Worm (Caenorhabditis elegans) whole organism, young adult: ENCODE measurements around the gene grl-20.
A peak's percentile ranks its signal among the peaks of the same experiment; 100 is the strongest.

Experiments
- B0336.3 ChIP-seq: fragments of 200-800 bp; sonication (Bioruptor generic); IDR thresholded peaks from 2 replicates; pipeline ENCODE4 v1.3.6; 2022; ENCODE audit warnings: missing genetic modification characterization, missing compliant biosample characterization
- C06A6.2 ChIP-seq: fragments of 200-800 bp; sonication (Bioruptor generic); conservative IDR thresholded peaks from 2 replicates; pipeline ENCODE4 v1.3.6; 2022; ENCODE audit warnings: missing genetic modification characterization, missing compliant biosample characterization
- C17E4.6 ChIP-seq: fragments of 200-800 bp; sonication (Bioruptor generic); IDR thresholded peaks from 2 replicates; pipeline ENCODE4 v1.3.6; 2022; ENCODE audit warnings: missing genetic modification reagents, missing genetic modification characterization, missing compliant biosample characterization
- D2030.7 ChIP-seq: fragments of 200-800 bp; sonication (Bioruptor generic); IDR thresholded peaks from 2 replicates; pipeline ENCODE4 v1.3.6; 2022; ENCODE audit warnings: missing genetic modification reagents, missing genetic modification characterization, missing compliant biosample characterization
- F22D6.2 ChIP-seq: sonication (generic microtip); optimal IDR thresholded peaks from 2 replicates; lab custom pipeline; 2016; ENCODE audit warnings: mild to moderate bottlenecking, missing genetic modification characterization, missing compliant biosample characterization
- F37B4.10 ChIP-seq: fragments of 200-800 bp; sonication (Bioruptor generic); IDR thresholded peaks from 2 replicates; pipeline ENCODE4 v1.3.6; 2022; ENCODE audit warnings: missing genetic modification characterization, missing compliant biosample characterization
- F52B5.7 ChIP-seq: sonication (generic microtip); optimal IDR thresholded peaks from 2 replicates; lab custom pipeline; 2016; ENCODE audit warnings: mild to moderate bottlenecking, missing genetic modification characterization, missing compliant biosample characterization
- K12H6.12 ChIP-seq: fragments of 200-800 bp; sonication (Bioruptor generic); optimal IDR thresholded peaks from 2 replicates; lab custom pipeline; 2018; ENCODE audit warnings: mild to moderate bottlenecking, missing genetic modification characterization, missing compliant biosample characterization
- Y53F4B.3 ChIP-seq: fragments of 200-800 bp; sonication (Bioruptor generic); IDR thresholded peaks from 2 replicates; pipeline ENCODE4 v1.3.6; 2022; ENCODE audit warnings: missing genetic modification reagents, missing genetic modification characterization, missing compliant biosample characterization
- Y53G8AR.9 ChIP-seq: fragments of 200-800 bp; sonication (Bioruptor generic); conservative IDR thresholded peaks from 2 replicates; pipeline ENCODE4 v1.3.6; 2022; ENCODE audit warnings: missing genetic modification reagents, missing genetic modification characterization, missing compliant biosample characterization
- Y79H2A.3 ChIP-seq: fragments of 200-800 bp; sonication (Bioruptor generic); conservative IDR thresholded peaks from 2 replicates; pipeline ENCODE4 v1.3.6; 2022; ENCODE audit warnings: missing genetic modification reagents, missing genetic modification characterization, missing compliant biosample characterization
- Y95B8A.8 ChIP-seq: fragments of 200-800 bp; sonication (Bioruptor generic); IDR thresholded peaks from 2 replicates; pipeline ENCODE4 v1.3.6; 2022; ENCODE audit warnings: missing genetic modification reagents, missing genetic modification characterization, missing compliant biosample characterization
- aptf-2 ChIP-seq: fragments of 200-800 bp; sonication (Bioruptor generic); conservative IDR thresholded peaks from 2 replicates; pipeline ENCODE4 v1.3.6; 2022; ENCODE audit warnings: missing genetic modification reagents, missing genetic modification characterization, missing compliant biosample characterization
- bed-2 ChIP-seq: fragments of 200-800 bp; sonication (Bioruptor generic); IDR thresholded peaks from 2 replicates; pipeline ENCODE4 v1.3.6; 2022; ENCODE audit warnings: missing genetic modification reagents, missing genetic modification characterization, missing compliant biosample characterization
- cebp-1 ChIP-seq, 2 experiments: fragments of 200-800 bp in 1 of 2; sonication (Bioruptor generic) in 1 of 2; sonication (generic microtip) in 1 of 2; IDR thresholded peaks in 1 of 2; optimal IDR thresholded peaks in 1 of 2; 2 replicates each; pipeline versions ENCODE4 v1.3.6 to Lab custom; 2017 to 2022; ENCODE audit warnings: missing compliant biosample characterization in 2 of 2, missing genetic modification characterization in 2 of 2, mild to moderate bottlenecking in 1 of 2, missing genetic modification reagents in 1 of 2, moderate library complexity in 1 of 2
- ceh-100 ChIP-seq: fragments of 200-800 bp; sonication (Bioruptor generic); IDR thresholded peaks from 2 replicates; pipeline ENCODE4 v1.3.6; 2022; ENCODE audit warnings: missing genetic modification reagents, missing genetic modification characterization, missing compliant biosample characterization
- ceh-40 ChIP-seq: fragments of 200-800 bp; sonication (Bioruptor generic); IDR thresholded peaks from 2 replicates; pipeline ENCODE4 v1.3.6; 2022; ENCODE audit warnings: missing genetic modification characterization, missing compliant biosample characterization
- ceh-58 ChIP-seq: fragments of 200-800 bp; sonication (Bioruptor generic); IDR thresholded peaks from 2 replicates; pipeline ENCODE4 v1.3.6; 2022; ENCODE audit warnings: missing genetic modification characterization, missing compliant biosample characterization
- ceh-79 ChIP-seq: sonication (generic microtip); optimal IDR thresholded peaks from 2 replicates; lab custom pipeline; 2017; ENCODE audit warnings: mild to moderate bottlenecking, missing genetic modification characterization, missing compliant biosample characterization
- die-1 ChIP-seq: sonication (generic microtip); optimal IDR thresholded peaks from 2 replicates; lab custom pipeline; 2016; ENCODE audit warnings: missing genotype, mild to moderate bottlenecking, missing genetic modification characterization, missing compliant biosample characterization
- egl-44 ChIP-seq: fragments of 200-800 bp; sonication (Bioruptor generic); IDR thresholded peaks from 2 replicates; pipeline ENCODE4 v1.3.6; 2022; ENCODE audit warnings: missing genetic modification reagents, missing genetic modification characterization, missing compliant biosample characterization
- egrh-3 ChIP-seq: fragments of 200-800 bp; sonication (Bioruptor generic); IDR thresholded peaks from 2 replicates; pipeline ENCODE4 v1.3.6; 2022; ENCODE audit warnings: missing genetic modification reagents, missing genetic modification characterization, missing compliant biosample characterization
- ekl-4 ChIP-seq: fragments of 200-800 bp; sonication (Bioruptor generic); IDR thresholded peaks from 2 replicates; pipeline ENCODE4 v1.3.6; 2022; ENCODE audit warnings: missing genetic modification reagents, missing genetic modification characterization, missing compliant biosample characterization
- fkh-3 ChIP-seq: sonication (generic microtip); optimal IDR thresholded peaks from 2 replicates; lab custom pipeline; 2016; ENCODE audit warnings: mild to moderate bottlenecking, missing genetic modification characterization, missing compliant biosample characterization
- gei-17 ChIP-seq: fragments of 200-800 bp; sonication (Bioruptor generic); optimal IDR thresholded peaks from 2 replicates; lab custom pipeline; 2018; ENCODE audit warnings: mild to moderate bottlenecking, missing genetic modification characterization, missing compliant biosample characterization
- him-1 ChIP-seq: sonication (generic microtip); optimal IDR thresholded peaks from 2 replicates; lab custom pipeline; 2016; ENCODE audit warnings: missing genotype, missing genetic modification reagents, missing genetic modification characterization, missing compliant biosample characterization
- hlh-12 ChIP-seq: sonication (generic microtip); optimal IDR thresholded peaks from 2 replicates; lab custom pipeline; 2016; ENCODE audit warnings: missing genetic modification characterization, missing compliant biosample characterization
- hmg-20 ChIP-seq: fragments of 200-800 bp; sonication (Bioruptor generic); IDR thresholded peaks from 2 replicates; pipeline ENCODE4 v1.3.6; 2022; ENCODE audit warnings: missing genetic modification reagents, missing genetic modification characterization, missing compliant biosample characterization
- lin-40 ChIP-seq: sonication (generic microtip); optimal IDR thresholded peaks from 2 replicates; lab custom pipeline; 2016; ENCODE audit warnings: missing genetic modification characterization, mild to moderate bottlenecking, missing compliant biosample characterization, missing genotype, missing genetic modification reagents
- madf-3 ChIP-seq: fragments of 200-800 bp; sonication (Bioruptor generic); IDR thresholded peaks from 2 replicates; pipeline ENCODE4 v1.3.6; 2022; ENCODE audit warnings: missing genetic modification reagents, missing genetic modification characterization, missing compliant biosample characterization
- mes-4 ChIP-seq: sonication (generic microtip); optimal IDR thresholded peaks from 2 replicates; lab custom pipeline; 2016; ENCODE audit warnings: missing genotype, missing genetic modification characterization, missing compliant biosample characterization
- nhr-80 ChIP-seq: sonication (generic microtip); optimal IDR thresholded peaks from 2 replicates; lab custom pipeline; 2016; ENCODE audit warnings: missing genetic modification characterization, missing compliant biosample characterization
- repo-1 ChIP-seq: sonication (generic microtip); optimal IDR thresholded peaks from 2 replicates; lab custom pipeline; 2017; ENCODE audit warnings: mild to moderate bottlenecking, missing genetic modification characterization, missing compliant biosample characterization
- sea-2 ChIP-seq: fragments of 200-800 bp; sonication (Bioruptor generic); IDR thresholded peaks from 2 replicates; pipeline ENCODE4 v1.3.6; 2022; ENCODE audit warnings: missing genetic modification characterization, missing compliant biosample characterization
- tlf-1 ChIP-seq: fragments of 200-800 bp; sonication (Bioruptor generic); optimal IDR thresholded peaks from 2 replicates; lab custom pipeline; 2018; ENCODE audit warnings: mild to moderate bottlenecking, missing genetic modification characterization, missing compliant biosample characterization
- unc-130 ChIP-seq: sonication (generic microtip); optimal IDR thresholded peaks from 2 replicates; lab custom pipeline; 2016; ENCODE audit warnings: missing genetic modification reagents, missing genetic modification characterization, missing compliant biosample characterization
- ztf-18 ChIP-seq: sonication (generic microtip); optimal IDR thresholded peaks from 2 replicates; lab custom pipeline; 2016; ENCODE audit warnings: missing genotype, mild to moderate bottlenecking, missing genetic modification characterization, missing compliant biosample characterization
- ztf-25 ChIP-seq: fragments of 200-800 bp; sonication (Bioruptor generic); IDR thresholded peaks from 2 replicates; pipeline ENCODE4 v1.3.6; 2022; ENCODE audit warnings: missing genetic modification reagents, missing genetic modification characterization, missing compliant biosample characterization
- ztf-28 ChIP-seq: fragments of 200-800 bp; sonication (Bioruptor generic); IDR thresholded peaks from 2 replicates; pipeline ENCODE4 v1.3.6; 2022; ENCODE audit warnings: missing genetic modification reagents, missing genetic modification characterization, missing compliant biosample characterization
- ztf-3 ChIP-seq: fragments of 200-800 bp; sonication (Bioruptor generic); optimal IDR thresholded peaks from 2 replicates; lab custom pipeline; 2018; ENCODE audit warnings: mild to moderate bottlenecking, missing genetic modification characterization, missing compliant biosample characterization

grl-20 gene

DNA sequence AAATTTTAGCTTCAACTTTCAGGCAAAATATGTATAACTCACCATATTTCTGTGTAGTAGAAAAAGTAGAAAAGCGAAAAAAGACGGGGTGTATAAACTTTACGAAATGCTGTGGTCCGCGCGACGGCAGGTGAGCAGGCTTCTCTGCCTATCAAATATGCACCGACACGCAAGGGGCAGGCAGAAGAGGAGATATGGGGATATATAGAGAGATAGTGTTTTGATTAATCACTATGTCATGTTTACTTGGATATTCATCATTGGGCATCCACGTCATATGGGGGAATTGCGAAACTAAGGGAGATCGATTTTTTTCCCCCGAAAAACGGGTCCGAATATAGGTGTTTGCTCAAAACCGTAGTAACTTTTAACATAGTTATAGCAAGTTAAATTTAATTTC lies 30.4 kb upstream of the grl-20 start, which contains the start of gene gcy-37:
Gene gcy-37, minus strand, starts transcription at position 101 of the 400 bp plus-strand sequence.
- no peak for TF ChIP-seq gei-17 (GFP tag; lab: Kevin White, UChicago)
- TF ChIP-seq sea-2 (GFP tag; lab: Robert Waterston, UW) = no peak
- TF ChIP-seq F52B5.7 = no peak
- no peak for TF ChIP-seq him-1 (tag; lab: Kevin White, UChicago)
- TF ChIP-seq F22D6.2 (tag; lab: Kevin White, UChicago) = no peak

ce11 chrIV:2156239-2156638 lies 27.6 kb upstream of the grl-20 start:
- no peak for TF ChIP-seq ztf-25 (GFP tag; lab: Robert Waterston, UW)

DNA sequence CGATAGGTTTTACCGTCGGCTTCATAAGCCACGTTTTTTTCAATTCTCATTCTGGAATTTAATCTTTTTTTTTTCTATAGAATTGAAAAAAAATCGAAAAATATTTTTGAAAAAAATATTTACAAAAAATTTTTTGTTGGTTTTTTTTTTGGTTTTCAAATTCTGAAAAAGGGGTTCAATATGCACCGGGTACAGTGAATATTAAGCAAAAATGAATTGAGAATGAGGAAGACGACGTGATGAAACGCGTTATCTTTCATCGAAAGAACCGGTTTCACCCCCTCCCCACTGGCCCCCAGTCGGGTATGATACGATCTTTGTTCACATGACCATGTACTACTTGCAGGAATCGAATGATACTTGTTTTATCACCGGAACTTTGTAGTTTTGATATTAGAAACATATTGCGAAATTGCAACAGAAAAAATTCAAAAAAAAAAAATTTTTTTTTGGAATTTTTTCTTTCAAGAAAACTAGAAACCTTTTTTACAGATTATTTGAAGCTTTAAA lies 20.6 kb upstream of the grl-20 start, which contains the start of gene C54E4.5:
Gene C54E4.5, minus strand, starts transcription at position 51 of the 510 bp plus-strand sequence.
- no peak for TF ChIP-seq C17E4.6 (GFP tag; lab: Robert Waterston, UW)
- TF ChIP-seq fkh-3 (tag; lab: Kevin White, UChicago) = no peak
- TF ChIP-seq cebp-1 (GFP tag; IDR thresholded peaks at IDR 0.05; lab: Robert Waterston, UW) = peak; percentile 49; the same call in 1 of the 2 replicates
- peak; percentile 84 for TF ChIP-seq cebp-1 (tag; optimal IDR thresholded peaks at IDR 0.05; lab: Kevin White, UChicago)
- no peak for TF ChIP-seq ekl-4 (GFP tag; lab: Robert Waterston, UW)
- TF ChIP-seq bed-2 (GFP tag; lab: Robert Waterston, UW) = no peak

ce11 chrIV:2142320-2142719 lies 13.7 kb upstream of the grl-20 start:
- TF ChIP-seq nhr-80 = no peak
- no peak for TF ChIP-seq ceh-100 (GFP tag; lab: Robert Waterston, UW)
- TF ChIP-seq C06A6.2 = no peak
- TF ChIP-seq ztf-28 (GFP tag; lab: Robert Waterston, UW) = no peak
- no peak for TF ChIP-seq ztf-18 (tag; lab: Kevin White, UChicago)
- no peak for TF ChIP-seq K12H6.12
- no peak for TF ChIP-seq unc-130 (GFP tag; lab: Kevin White, UChicago)
- TF ChIP-seq F37B4.10 = no peak
- TF ChIP-seq egl-44 (GFP tag; lab: Robert Waterston, UW) = no peak
- TF ChIP-seq B0336.3 = no peak
- TF ChIP-seq egrh-3 (GFP tag; lab: Robert Waterston, UW) = no peak
- TF ChIP-seq lin-40 = no peak
- TF ChIP-seq mes-4 = no peak
- TF ChIP-seq madf-3 (GFP tag; lab: Robert Waterston, UW) = no peak
- TF ChIP-seq fkh-3 (tag; lab: Kevin White, UChicago) = no peak
- TF ChIP-seq Y95B8A.8 (GFP tag; lab: Robert Waterston, UW) = no peak
- no peak for TF ChIP-seq Y53F4B.3 (GFP tag; lab: Robert Waterston, UW)
- TF ChIP-seq Y53G8AR.9 (GFP tag; lab: Robert Waterston, UW) = no peak

DNA sequence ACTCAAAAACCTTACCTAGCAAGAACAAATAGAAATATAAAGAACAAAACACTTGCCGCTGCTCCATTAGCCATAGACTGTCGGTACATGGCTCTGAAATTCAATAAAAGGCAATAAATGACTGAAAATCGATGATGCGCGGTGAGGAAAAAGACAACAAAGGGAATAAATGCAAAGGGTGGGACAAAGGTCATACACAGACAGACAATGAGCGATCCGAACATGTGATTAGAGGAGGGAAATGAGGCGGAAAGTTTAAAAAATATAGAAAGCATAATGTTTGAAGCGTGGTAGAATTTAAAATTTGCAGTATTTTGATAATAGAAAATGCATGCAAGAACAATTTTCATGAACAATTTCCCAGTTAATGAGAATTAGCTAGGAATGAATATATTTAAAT lies 11.9 kb upstream of the grl-20 start, which contains the start of gene C54E4.12:
Gene C54E4.12, minus strand, starts transcription at position 101 of the 400 bp plus-strand sequence.
- TF ChIP-seq hmg-20 (GFP tag; lab: Robert Waterston, UW) = no peak
- no peak for TF ChIP-seq ceh-58 (GFP tag; lab: Robert Waterston, UW)
- TF ChIP-seq, all 124 proteins: peak for 0

DNA sequence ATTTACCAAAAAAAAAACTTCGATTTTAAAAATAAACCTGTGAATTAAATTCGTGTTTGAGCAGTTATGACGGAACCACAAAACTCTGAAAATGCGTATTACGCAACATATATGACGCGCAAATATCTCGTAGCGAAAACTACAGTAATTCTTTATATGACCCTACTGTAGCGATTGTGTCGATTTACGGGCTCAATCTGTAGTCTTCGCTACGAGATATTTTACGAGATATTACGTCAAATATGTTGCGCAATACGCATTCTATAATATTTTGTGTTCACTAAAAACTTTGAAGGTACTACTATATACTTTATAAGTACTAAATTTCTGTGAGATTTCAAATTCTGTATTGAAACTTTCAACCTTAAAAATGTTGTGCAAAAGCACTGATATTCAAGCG lies 8.8 kb upstream of the grl-20 start:
- no peak for TF ChIP-seq ceh-40 (GFP tag; lab: Robert Waterston, UW)
- TF ChIP-seq repo-1 = no peak
- no peak for TF ChIP-seq tlf-1 (GFP tag; lab: Kevin White, UChicago)
- TF ChIP-seq aptf-2 = no peak
- no peak for TF ChIP-seq Y53F4B.3 (GFP tag; lab: Robert Waterston, UW)
- no peak for TF ChIP-seq C17E4.6 (GFP tag; lab: Robert Waterston, UW)
- TF ChIP-seq F37B4.10 = no peak
- TF ChIP-seq Y79H2A.3 (GFP tag; lab: Robert Waterston, UW) = no peak
- no peak for TF ChIP-seq ztf-3
- no peak for TF ChIP-seq die-1 (tag; lab: Kevin White, UChicago)
- no peak for TF ChIP-seq hlh-12 (tag; lab: Kevin White, UChicago)
- no peak for TF ChIP-seq D2030.7 (GFP tag; lab: Robert Waterston, UW)
- TF ChIP-seq ceh-79 (tag; lab: Kevin White, UChicago) = no peak
